Fruit fly (Drosophila melanogaster) whole organism, embryonic: ENCODE data around the gene CG5516.

Experiments
- BtbVII ChIP-seq: fragments of 200-800 bp; sonication (Bioruptor generic); optimal IDR thresholded peaks from 3 replicates; lab custom pipeline; 2017; ENCODE audit warnings: missing biosample characterization, mild to moderate bottlenecking, missing genetic modification characterization
- CG10366 ChIP-seq: fragments of 200-800 bp; sonication (Bioruptor generic); IDR thresholded peaks from 2 replicates; pipeline ENCODE4 v1.3.6; 2022; ENCODE audit warnings: missing biosample characterization, missing genetic modification characterization
- CG10979 ChIP-seq: fragments of 200-800 bp; sonication (Bioruptor generic); optimal IDR thresholded peaks from 2 replicates; lab custom pipeline; 2018; ENCODE audit warnings: missing biosample characterization, mild to moderate bottlenecking, missing genetic modification characterization, moderate library complexity
- CG11398 ChIP-seq: fragments of 200-800 bp; sonication (Bioruptor generic); optimal IDR thresholded peaks from 2 replicates; lab custom pipeline; 2016; ENCODE audit warnings: missing biosample characterization, missing genetic modification characterization
- CG11504 ChIP-seq: fragments of 200-800 bp; sonication (Bioruptor generic); optimal IDR thresholded peaks from 3 replicates; lab custom pipeline; 2019; ENCODE audit warnings: missing biosample characterization, mild to moderate bottlenecking, missing genetic modification characterization, moderate library complexity
- CG11560 ChIP-seq: fragments of 200-800 bp; sonication (Bioruptor generic); IDR thresholded peaks from 3 replicates; pipeline ENCODE4 v1.3.6; 2022; ENCODE audit warnings: missing biosample characterization, missing genetic modification characterization
- CG11723 ChIP-seq: fragments of 200-800 bp; sonication (Bioruptor generic); optimal IDR thresholded peaks from 2 replicates; lab custom pipeline; 2017; ENCODE audit warnings: missing biosample characterization, mild to moderate bottlenecking, missing genetic modification characterization
- CG12769 ChIP-seq: fragments of 200-800 bp; sonication (Bioruptor generic); optimal IDR thresholded peaks from 2 replicates; lab custom pipeline; 2019; ENCODE audit warnings: missing biosample characterization, mild to moderate bottlenecking, missing genetic modification characterization, moderate library complexity
- CG14014 ChIP-seq: fragments of 200-800 bp; sonication (Bioruptor generic); IDR thresholded peaks from 2 replicates; pipeline ENCODE4 v1.3.6; 2022; ENCODE audit warnings: missing biosample characterization, missing genetic modification characterization
- CG15696 ChIP-seq: fragments of 200-800 bp; sonication (Bioruptor generic); optimal IDR thresholded peaks from 2 replicates; lab custom pipeline; 2019; ENCODE audit warnings: missing biosample characterization, mild to moderate bottlenecking, missing genetic modification characterization, moderate library complexity
- CG18476 ChIP-seq: fragments of 200-800 bp; sonication (Bioruptor generic); optimal IDR thresholded peaks from 2 replicates; lab custom pipeline; 2016; ENCODE audit warnings: missing biosample characterization, mild to moderate bottlenecking, missing genetic modification characterization
- CG3065 ChIP-seq: fragments of 200-800 bp; sonication (Bioruptor generic); optimal IDR thresholded peaks from 2 replicates; lab custom pipeline; 2016; ENCODE audit warnings: missing biosample characterization, missing genetic modification characterization
- CG31224 ChIP-seq: fragments of 200-800 bp; sonication (Bioruptor generic); IDR thresholded peaks from 2 replicates; pipeline ENCODE4 v1.3.6; 2022; ENCODE audit warnings: missing biosample characterization, missing genetic modification characterization
- CG32772 ChIP-seq: fragments of 200-800 bp; sonication (Bioruptor generic); IDR thresholded peaks from 2 replicates; pipeline ENCODE4 v1.3.6; 2022; ENCODE audit warnings: missing biosample characterization, missing genetic modification characterization
- CG33213 ChIP-seq: fragments of 200-800 bp; sonication (Bioruptor generic); optimal IDR thresholded peaks from 3 replicates; lab custom pipeline; 2016; ENCODE audit warnings: missing biosample characterization, missing genetic modification characterization
- CG6175 ChIP-seq: fragments of 200-800 bp; sonication (Bioruptor generic); IDR thresholded peaks from 3 replicates; pipeline ENCODE4 v1.3.6; 2022; ENCODE audit warnings: missing biosample characterization, missing genetic modification characterization
- CG7357 ChIP-seq: fragments of 200-800 bp; sonication (Bioruptor generic); IDR thresholded peaks from 3 replicates; pipeline ENCODE4 v1.3.6; 2022; ENCODE audit warnings: missing biosample characterization, missing genetic modification characterization
- CG7745 ChIP-seq: fragments of 200-800 bp; sonication (Bioruptor generic); optimal IDR thresholded peaks from 2 replicates; lab custom pipeline; 2018; ENCODE audit warnings: missing biosample characterization, mild to moderate bottlenecking, missing genetic modification characterization, moderate library complexity
- CHES-1-like ChIP-seq: fragments of 200-800 bp; sonication (Bioruptor generic); optimal IDR thresholded peaks from 2 replicates; lab custom pipeline; 2016; ENCODE audit warnings: missing biosample characterization, missing genetic modification characterization
- Camta ChIP-seq: fragments of 200-800 bp; sonication (Bioruptor generic); optimal IDR thresholded peaks from 2 replicates; lab custom pipeline; 2016; ENCODE audit warnings: missing biosample characterization, missing genetic modification characterization
- Chrac-16 ChIP-seq: fragments of 200-800 bp; sonication (Bioruptor generic); optimal IDR thresholded peaks from 3 replicates; lab custom pipeline; 2016; ENCODE audit warnings: missing biosample characterization, missing genetic modification characterization
- Ets97D ChIP-seq: fragments of 200-800 bp; sonication (Bioruptor generic); optimal IDR thresholded peaks from 3 replicates; lab custom pipeline; 2016; ENCODE audit warnings: missing biosample characterization, missing genetic modification characterization
- HLH54F ChIP-seq: fragments of 200-800 bp; sonication (Bioruptor generic); optimal IDR thresholded peaks from 3 replicates; lab custom pipeline; 2016; ENCODE audit warnings: missing biosample characterization, missing genetic modification characterization
- MBD-R2 ChIP-seq: fragments of 200-800 bp; sonication (Bioruptor generic); IDR thresholded peaks from 2 replicates; pipeline ENCODE4 v1.3.6; 2022; ENCODE audit warnings: missing biosample characterization, missing genetic modification characterization
- Med ChIP-seq: fragments of 200-800 bp; sonication (Bioruptor generic); peaks from one replicate; lab custom pipeline; 2016; ENCODE audit warnings: missing biosample characterization, missing genetic modification characterization, mild to moderate bottlenecking, inconsistent platforms, moderate library complexity
- NC2β ChIP-seq: fragments of 200-800 bp; sonication (Bioruptor generic); optimal IDR thresholded peaks from 2 replicates; lab custom pipeline; 2016; ENCODE audit warnings: missing biosample characterization, missing genetic modification characterization
- Optix ChIP-seq: fragments of 200-800 bp; sonication (Bioruptor generic); IDR thresholded peaks from 3 replicates; pipeline ENCODE4 v1.3.6; 2022; ENCODE audit warnings: missing biosample characterization, missing genetic modification characterization
- Ptx1 ChIP-seq: fragments of 200-800 bp; sonication (Bioruptor generic); IDR thresholded peaks from 2 replicates; pipeline ENCODE4 v1.3.6; 2022; ENCODE audit warnings: missing biosample characterization, missing genetic modification characterization
- Rfx ChIP-seq: fragments of 200-800 bp; sonication (Bioruptor generic); IDR thresholded peaks from 2 replicates; pipeline ENCODE4 v1.3.6; 2022; ENCODE audit warnings: missing biosample characterization, missing genetic modification characterization
- Ssrp ChIP-seq: fragments of 200-800 bp; sonication (Bioruptor generic); optimal IDR thresholded peaks from 2 replicates; lab custom pipeline; 2018; ENCODE audit warnings: missing biosample characterization, mild to moderate bottlenecking, missing genetic modification characterization, moderate library complexity
- bab2 ChIP-seq: fragments of 200-800 bp; sonication (Bioruptor generic); optimal IDR thresholded peaks from 2 replicates; lab custom pipeline; 2016; ENCODE audit warnings: missing biosample characterization, missing genetic modification characterization
- bsh ChIP-seq, 2 experiments: fragments of 200-800 bp; sonication (Bioruptor generic); optimal IDR thresholded peaks; 2 replicates each; lab custom pipeline; 2017 to 2018; ENCODE audit warnings: mild to moderate bottlenecking in 2 of 2, missing biosample characterization in 2 of 2, missing genetic modification characterization in 2 of 2, moderate library complexity in 1 of 2
- cg ChIP-seq: fragments of 200-800 bp; sonication (Bioruptor generic); optimal IDR thresholded peaks from 3 replicates; lab custom pipeline; 2019; ENCODE audit warnings: missing biosample characterization, mild to moderate bottlenecking, missing genetic modification characterization, moderate library complexity
- chinmo ChIP-seq: fragments of 200-800 bp; sonication (Bioruptor generic); IDR thresholded peaks from 4 replicates; pipeline ENCODE4 v1.3.6; 2022; ENCODE audit warnings: missing biosample characterization, missing genetic modification characterization; ENCODE audit not compliant: partially characterized antibody
- dimm ChIP-seq: fragments of 200-800 bp; sonication (Bioruptor generic); IDR thresholded peaks from 2 replicates; pipeline ENCODE4 v1.3.6; 2022; ENCODE audit warnings: missing biosample characterization, missing genetic modification characterization
- emc ChIP-seq: fragments of 200-800 bp; sonication (Bioruptor generic); optimal IDR thresholded peaks from 2 replicates; lab custom pipeline; 2016; ENCODE audit warnings: missing biosample characterization, missing genetic modification characterization
- fd3F ChIP-seq: fragments of 200-800 bp; sonication (Bioruptor generic); optimal IDR thresholded peaks from 2 replicates; lab custom pipeline; 2018; ENCODE audit warnings: missing biosample characterization, mild to moderate bottlenecking, missing genetic modification characterization, moderate library complexity
- gce ChIP-seq: fragments of 200-800 bp; sonication (Bioruptor generic); IDR thresholded peaks from 3 replicates; pipeline ENCODE4 v1.3.6; 2022; ENCODE audit warnings: missing biosample characterization, missing genetic modification characterization
- hth ChIP-seq: fragments of >200 bp; optimal IDR thresholded peaks from 2 replicates; lab custom pipeline; 2017; ENCODE audit warnings: inconsistent platforms
- jing ChIP-seq: fragments of 200-800 bp; sonication (Bioruptor generic); optimal IDR thresholded peaks from 2 replicates; lab custom pipeline; 2018; ENCODE audit warnings: missing biosample characterization, mild to moderate bottlenecking, missing genetic modification characterization
- mam ChIP-seq: fragments of 200-800 bp; sonication (Bioruptor generic); optimal IDR thresholded peaks from 3 replicates; lab custom pipeline; 2016; ENCODE audit warnings: missing biosample characterization, missing genetic modification characterization
- pan ChIP-seq, 4 experiments: fragments of >200 bp in 3 of 4; fragments of 200-800 bp in 1 of 4; sonication (Bioruptor generic) in 1 of 4; optimal IDR thresholded peaks in 3 of 4; IDR thresholded peaks in 1 of 4; 2 replicates each; pipeline versions ENCODE4 v1.3.6 to Lab custom; 2017 to 2022; ENCODE audit warnings: missing biosample characterization in 2 of 4, missing genetic modification characterization in 2 of 4, mixed read lengths in 1 of 4
- sd ChIP-seq: fragments of 200-800 bp; sonication (Bioruptor generic); optimal IDR thresholded peaks from 3 replicates; lab custom pipeline; 2018; ENCODE audit warnings: missing biosample characterization, mild to moderate bottlenecking, missing genetic modification characterization, moderate library complexity
- shn ChIP-seq: fragments of 200-800 bp; sonication (Bioruptor generic); optimal IDR thresholded peaks from 3 replicates; lab custom pipeline; 2016; ENCODE audit warnings: missing biosample characterization, missing genetic modification characterization
- slbo ChIP-seq: fragments of 200-800 bp; sonication (Bioruptor generic); IDR thresholded peaks from 2 replicates; pipeline ENCODE4 v1.3.6; 2022; ENCODE audit warnings: missing biosample characterization, missing genetic modification characterization
- slp2 ChIP-seq: fragments of 200-800 bp; sonication (Bioruptor generic); optimal IDR thresholded peaks from 2 replicates; lab custom pipeline; 2016; ENCODE audit warnings: missing biosample characterization, missing genetic modification characterization
- ssp ChIP-seq: fragments of 200-800 bp; sonication (Bioruptor generic); IDR thresholded peaks from 2 replicates; pipeline ENCODE4 v1.3.6; 2022; ENCODE audit warnings: missing biosample characterization, missing genetic modification characterization
- tup ChIP-seq: fragments of 200-800 bp; sonication (Bioruptor generic); optimal IDR thresholded peaks from 2 replicates; lab custom pipeline; 2016; ENCODE audit warnings: missing biosample characterization, mild to moderate bottlenecking, missing genetic modification characterization, moderate library complexity
- z ChIP-seq: fragments of 200-800 bp; sonication (Bioruptor generic); IDR thresholded peaks from 3 replicates; pipeline ENCODE4 v1.3.6; 2022; ENCODE audit warnings: missing biosample characterization, missing genetic modification characterization

CG5516 gene

DNA sequence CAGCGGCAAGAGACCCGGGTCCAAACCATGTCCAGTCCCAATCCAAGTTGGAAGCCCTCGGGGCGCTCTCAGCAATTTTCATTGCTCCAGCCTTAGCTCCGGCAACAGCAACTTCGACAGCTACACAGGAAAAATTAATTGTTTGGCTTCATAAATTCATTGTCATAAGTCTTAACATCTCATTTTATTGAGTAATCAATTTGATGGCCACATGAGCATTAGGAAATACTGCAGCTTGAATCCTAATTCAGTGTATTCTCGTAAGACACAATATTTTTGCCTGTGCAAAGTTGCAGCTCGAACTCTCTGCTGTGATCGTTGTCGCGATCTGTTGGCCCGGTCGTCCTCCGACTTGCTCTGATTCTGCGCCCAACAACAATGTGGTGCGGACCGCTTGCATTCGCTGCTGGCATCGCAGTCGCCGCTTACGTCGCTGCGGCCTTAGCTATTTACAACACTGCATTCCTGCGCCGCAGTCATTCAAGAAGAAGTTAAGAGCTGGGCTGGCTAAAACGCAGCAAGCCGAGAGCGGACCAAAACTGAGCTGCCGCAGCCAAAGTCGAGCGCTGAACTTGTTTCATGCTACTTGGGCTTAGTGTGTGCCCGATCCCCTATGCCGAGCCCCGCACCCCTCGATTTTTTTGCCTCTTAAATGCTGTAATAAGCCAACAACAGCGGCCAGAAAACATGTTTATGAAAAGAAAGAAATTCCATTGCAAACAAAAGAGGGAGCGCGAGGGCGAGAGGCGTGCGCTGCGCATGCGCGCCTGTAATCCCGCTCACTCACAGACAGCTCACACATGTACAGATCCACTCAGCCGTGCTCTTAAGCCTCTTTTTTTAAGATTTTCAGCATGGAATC, 44.1 kb upstream of the CG5516 start (continued):
- TF ChIP-seq fd3F (no peak), HLH54F (GFP tag; lab: Kevin White, UChicago) (no peak), Rfx (no peak), CG7745 (tag; lab: Kevin White, UChicago) (no peak), Ssrp (peak; percentile 7), pan (optimal IDR thresholded peaks at IDR 0.05; lab: Kevin White, UChicago) (no peak), pan (GFP tag; optimal IDR thresholded peaks at IDR 0.05 in 1 of 2, IDR thresholded peaks at IDR 0.05 in 1 of 2) (peak in 1 of 2 experiments; percentile 23), Ets97D (GFP tag; lab: Kevin White, UChicago) (no peak), tup (no peak), CG3065 (GFP tag; lab: Kevin White, UChicago) (no peak), jing (GFP tag; lab: Kevin White, UChicago) (peak; percentile 13), CG11560 (tag; lab: Robert Waterston, UW) (no peak), CG14014 (no peak), Camta (no peak), CG11398 (GFP tag; lab: Kevin White, UChicago) (peak; percentile 8), Ptx1 (GFP tag; lab: Robert Waterston, UW) (0 out of 2 replicates have a peak, but pooled peaks have one; percentile 19), bab2 (GFP tag; lab: Kevin White, UChicago) (no peak), CHES-1-like (GFP tag; lab: Kevin White, UChicago) (no peak), CG11504 (peak; percentile 25), slbo (no peak), slp2 (GFP tag; lab: Kevin White, UChicago) (no peak), hth (lab: Kevin White, UChicago) (no peak), ssp (GFP tag; lab: Robert Waterston, UW) (no peak), dimm (GFP tag; lab: Robert Waterston, UW) (0 out of 2 replicates have a peak, but pooled peaks have one; percentile 26), CG15696 (tag; lab: Kevin White, UChicago) (no peak), BtbVII (GFP tag; lab: Kevin White, UChicago) (no peak), CG6175 (GFP tag; lab: Robert Waterston, UW) (no peak), cg (GFP tag; lab: Kevin White, UChicago) (peak; percentile 68), CG10979 (tag; lab: Kevin White, UChicago) (peak; percentile 49), CG7357 (no peak), NC2β (GFP tag; lab: Kevin White, UChicago) (peak; percentile 15), Chrac-16 (peak; percentile 6), z (GFP tag; lab: Robert Waterston, UW) (peak; percentile 94), gce (GFP tag; lab: Robert Waterston, UW) (no peak), CG11723 (no peak), Optix (GFP tag; lab: Robert Waterston, UW) (0 out of 3 replicates have a peak, but pooled peaks have one; percentile 31), CG33213 (no peak), CG12769 (tag; lab: Kevin White, UChicago) (peak; percentile 86), CG31224 (0 out of 2 replicates have a peak, but pooled peaks have one; percentile 20), emc (GFP tag; lab: Kevin White, UChicago) (no peak), chinmo (GFP tag; lab: Robert Waterston, UW) (0 out of 4 replicates have a peak, but pooled peaks have one; percentile 49), CG10366 (GFP tag; lab: Robert Waterston, UW) (no peak), shn (no peak), MBD-R2 (GFP tag; lab: Robert Waterston, UW) (no peak), CG32772 (GFP tag; lab: Robert Waterston, UW) (no peak), sd (tag; lab: Kevin White, UChicago) (peak; percentile 98), mam (no peak), CG18476 (GFP tag; lab: Kevin White, UChicago) (no peak), bsh (GFP tag; optimal IDR thresholded peaks at IDR 0.05; lab: Kevin White, UChicago) (peak in 1 of 2 experiments; percentile 90), Med (peak; percentile 64)
